Fruit fly (Drosophila melanogaster): ENCODE data around the gene CG15536.

CG15536 gene

dm6 chr3R:30431258-30432114 lies 6.5 kb upstream of the CG15536 start, which contains the start of gene CG15534:
TSS of gene CG15534 (plus strand) at chr3R:30432064.
- TF ChIP-seq CG8159 (tag; optimal IDR thresholded peaks at IDR 0.05) (no peak), CG4496 (GFP tag; IDR thresholded peaks at IDR 0.05) (no peak), CG14655 (GFP tag; optimal IDR thresholded peaks at IDR 0.05) (no peak), CG34367 (tag; optimal IDR thresholded peaks at IDR 0.05) (no peak), EcR (GFP tag; optimal IDR thresholded peaks at IDR 0.05) (no peak), CG13204 (GFP tag; optimal IDR thresholded peaks at IDR 0.05) (no peak), fd96Ca (GFP tag; IDR thresholded peaks at IDR 0.05) (no peak), Snoo (tag; optimal IDR thresholded peaks at IDR 0.05) (no peak), D1 (tag; optimal IDR thresholded peaks at IDR 0.05) (no peak), Ets98B (GFP tag; IDR thresholded peaks at IDR 0.05) (no peak), CG9948 (tag; optimal IDR thresholded peaks at IDR 0.05) (no peak), Pif1B (GFP tag; optimal IDR thresholded peaks at IDR 0.05) (no peak), gl (tag; optimal IDR thresholded peaks at IDR 0.05) (no peak), CG12605 (GFP tag; IDR thresholded peaks at IDR 0.05) (no peak), CG17806 (tag; optimal IDR thresholded peaks at IDR 0.05) (no peak), CG8301 (tag; optimal IDR thresholded peaks at IDR 0.05) (no peak)

- TF ChIP-seq rn (GFP tag; IDR thresholded peaks at IDR 0.05) (no peak), CG13204 (GFP tag; optimal IDR thresholded peaks at IDR 0.05) (no peak)
Measured at dm6 chr3R:30428459-30428858, 3.5 kb upstream of the CG15536 start, which contains the start of gene CG15533. TSS of gene CG15533 (plus strand) at chr3R:30428820.

dm6 chr3R:30427805-30428359 lies 2.9 kb upstream of the CG15536 start, which contains the start of gene CG2218:
TSS of gene CG2218 (minus strand) at chr3R:30428276.
- no peak for TF ChIP-seq Pif1B (GFP tag; optimal IDR thresholded peaks at IDR 0.05)
- TF ChIP-seq CG4496 (GFP tag; IDR thresholded peaks at IDR 0.05): peak; percentile 64; the same call in 2 of the 3 replicates
- peak; percentile 42 for TF ChIP-seq gl (tag; optimal IDR thresholded peaks at IDR 0.05)
- no peak for TF ChIP-seq rn (GFP tag; IDR thresholded peaks at IDR 0.05)

- TF ChIP-seq D1 (tag; optimal IDR thresholded peaks at IDR 0.05) (no peak), Ets98B (GFP tag; IDR thresholded peaks at IDR 0.05) (no peak), CG15710 (tag; optimal IDR thresholded peaks at IDR 0.05) (no peak), CG13204 (GFP tag; optimal IDR thresholded peaks at IDR 0.05) (no peak), gl (tag; optimal IDR thresholded peaks at IDR 0.05) (no peak), rn (GFP tag; IDR thresholded peaks at IDR 0.05) (no peak), CG34367 (tag; optimal IDR thresholded peaks at IDR 0.05) (no peak), EcR (GFP tag; optimal IDR thresholded peaks at IDR 0.05) (no peak), CG17806 (tag; optimal IDR thresholded peaks at IDR 0.05) (no peak)
Measured at dm6 chr3R:30426626-30427025, 1.7 kb upstream of the CG15536 start.

dm6 chr3R:30425622-30426021 lies 660 bp upstream of the CG15536 start:
- TF ChIP-seq gl (tag; optimal IDR thresholded peaks at IDR 0.05) (no peak), EcR (GFP tag; optimal IDR thresholded peaks at IDR 0.05) (no peak), CG13204 (GFP tag; optimal IDR thresholded peaks at IDR 0.05) (no peak), D1 (tag; optimal IDR thresholded peaks at IDR 0.05) (no peak), fd96Ca (GFP tag; IDR thresholded peaks at IDR 0.05) (no peak), Pif1A (GFP tag; optimal IDR thresholded peaks at IDR 0.05) (no peak), CG12605 (GFP tag; IDR thresholded peaks at IDR 0.05) (no peak), CG8301 (tag; optimal IDR thresholded peaks at IDR 0.05) (no peak), Pif1B (GFP tag; optimal IDR thresholded peaks at IDR 0.05) (no peak), CG9948 (tag; optimal IDR thresholded peaks at IDR 0.05) (no peak), Snoo (tag; optimal IDR thresholded peaks at IDR 0.05) (no peak), CG14655 (GFP tag; optimal IDR thresholded peaks at IDR 0.05) (no peak), Ets98B (GFP tag; IDR thresholded peaks at IDR 0.05) (no peak)

- TF ChIP-seq CG9948 (tag; optimal IDR thresholded peaks at IDR 0.05): no peak
- no peak for TF ChIP-seq rn (GFP tag; IDR thresholded peaks at IDR 0.05)
- TF ChIP-seq gl (tag; optimal IDR thresholded peaks at IDR 0.05): no peak
- no peak for TF ChIP-seq Pif1A (GFP tag; optimal IDR thresholded peaks at IDR 0.05)
- no peak for TF ChIP-seq CG17806 (tag; optimal IDR thresholded peaks at IDR 0.05)
- TF ChIP-seq D1 (tag; optimal IDR thresholded peaks at IDR 0.05): no peak
- TF ChIP-seq Snoo (tag; optimal IDR thresholded peaks at IDR 0.05): no peak
- TF ChIP-seq CG10348 (GFP tag; IDR thresholded peaks at IDR 0.05): no peak
- no peak for TF ChIP-seq CG14655 (GFP tag; optimal IDR thresholded peaks at IDR 0.05)
- no peak for TF ChIP-seq CG32121 (GFP tag; IDR thresholded peaks at IDR 0.05)
- TF ChIP-seq CG13204 (GFP tag; optimal IDR thresholded peaks at IDR 0.05): no peak
- TF ChIP-seq Ets98B (GFP tag; IDR thresholded peaks at IDR 0.05): no peak
- TF ChIP-seq Pif1B (GFP tag; optimal IDR thresholded peaks at IDR 0.05): no peak
Measured at dm6 chr3R:30423695-30424094, 1.3 kb downstream of the CG15536 start, which contains the start of the genes CG15535 and mRpS18C. TSS of gene CG15535 (minus strand) at chr3R:30423929. TSS of gene mRpS18C (plus strand) at chr3R:30423974.
